Fruit fly (Drosophila melanogaster) whole organism, prepupa: ENCODE data around the gene AGO2.

Experiments
- Blimp-1 ChIP-seq: fragments of 200-800 bp; sonication (Bioruptor generic); optimal IDR thresholded peaks from 3 replicates; lab custom pipeline; 2017; ENCODE audit warnings: missing biosample characterization, missing genetic modification characterization, mild to moderate bottlenecking, moderate library complexity, missing genetic modification reagents
- CG10669 ChIP-seq: fragments of 200-800 bp; sonication (Bioruptor generic); optimal IDR thresholded peaks from 3 replicates; lab custom pipeline; 2018; ENCODE audit warnings: missing biosample characterization, mild to moderate bottlenecking, missing genetic modification characterization, moderate library complexity
- CG11294 ChIP-seq: fragments of 200-800 bp; sonication (Bioruptor generic); IDR thresholded peaks from 2 replicates; pipeline ENCODE4 v1.3.6; 2022; ENCODE audit warnings: missing biosample characterization, missing genetic modification characterization
- CG11762 ChIP-seq: fragments of 200-800 bp; sonication (Bioruptor generic); optimal IDR thresholded peaks from 3 replicates; lab custom pipeline; 2016; ENCODE audit warnings: missing biosample characterization, missing genetic modification characterization; ENCODE audit not compliant: insufficient read depth
- CG15336 ChIP-seq: fragments of 200-800 bp; sonication (Bioruptor generic); IDR thresholded peaks from 2 replicates; pipeline ENCODE4 v1.3.6; 2022; ENCODE audit warnings: missing biosample characterization, missing genetic modification characterization
- CG1621 ChIP-seq: fragments of 200-800 bp; sonication (Bioruptor generic); optimal IDR thresholded peaks from 3 replicates; lab custom pipeline; 2018; ENCODE audit warnings: missing biosample characterization, mild to moderate bottlenecking, missing genetic modification characterization
- CG31627 ChIP-seq: fragments of 200-800 bp; sonication (Bioruptor generic); optimal IDR thresholded peaks from 3 replicates; lab custom pipeline; 2016; ENCODE audit warnings: missing biosample characterization, missing genetic modification characterization
- CG32006 ChIP-seq: fragments of 200-800 bp; sonication (Bioruptor generic); optimal IDR thresholded peaks from 3 replicates; lab custom pipeline; 2017; ENCODE audit warnings: missing biosample characterization, mild to moderate bottlenecking, missing genetic modification characterization
- CG34406 ChIP-seq: fragments of 200-800 bp; sonication (Bioruptor generic); optimal IDR thresholded peaks from 3 replicates; lab custom pipeline; 2016; ENCODE audit warnings: missing biosample characterization, missing genetic modification characterization
- CG3919 ChIP-seq: fragments of 200-800 bp; sonication (Bioruptor generic); optimal IDR thresholded peaks from 3 replicates; lab custom pipeline; 2016; ENCODE audit warnings: missing biosample characterization, missing genetic modification characterization
- CG6276 ChIP-seq: fragments of 200-800 bp; sonication (Bioruptor generic); optimal IDR thresholded peaks from 2 replicates; lab custom pipeline; 2017; ENCODE audit warnings: missing biosample characterization, mild to moderate bottlenecking, missing genetic modification characterization
- CG6792 ChIP-seq: fragments of 200-800 bp; sonication (Bioruptor generic); optimal IDR thresholded peaks from 3 replicates; lab custom pipeline; 2016; ENCODE audit warnings: missing biosample characterization, missing genetic modification characterization
- CG6808 ChIP-seq: fragments of 200-800 bp; sonication (Bioruptor generic); optimal IDR thresholded peaks from 3 replicates; lab custom pipeline; 2017; ENCODE audit warnings: missing biosample characterization, missing genetic modification characterization, mild to moderate bottlenecking, moderate library complexity, missing genetic modification reagents
- CG7368 ChIP-seq: fragments of 200-800 bp; sonication (Bioruptor generic); optimal IDR thresholded peaks from 3 replicates; lab custom pipeline; 2016; ENCODE audit warnings: missing biosample characterization, missing genetic modification characterization
- CG8119 ChIP-seq: fragments of 200-800 bp; sonication (Bioruptor generic); IDR thresholded peaks from 3 replicates; pipeline ENCODE4 v1.3.6; 2022; ENCODE audit warnings: missing biosample characterization, missing genetic modification characterization
- CG8319 ChIP-seq: fragments of 200-800 bp; sonication (Bioruptor generic); optimal IDR thresholded peaks from 3 replicates; lab custom pipeline; 2016; ENCODE audit warnings: missing biosample characterization, missing genetic modification characterization
- CG8632 ChIP-seq: fragments of 200-800 bp; sonication (Bioruptor generic); optimal IDR thresholded peaks from 3 replicates; lab custom pipeline; 2016; ENCODE audit warnings: missing biosample characterization, missing genetic modification characterization
- CG9139 ChIP-seq: fragments of 200-800 bp; sonication (Bioruptor generic); optimal IDR thresholded peaks from 3 replicates; lab custom pipeline; 2017; ENCODE audit warnings: missing biosample characterization, mild to moderate bottlenecking, missing genetic modification characterization
- Eip75B ChIP-seq: fragments of 200-800 bp; sonication (Bioruptor generic); optimal IDR thresholded peaks from 3 replicates; lab custom pipeline; 2016; ENCODE audit warnings: missing biosample characterization, missing genetic modification characterization
- Eip78C ChIP-seq: fragments of 200-800 bp; sonication (Bioruptor generic); peaks from one replicate; lab custom pipeline; 2016; ENCODE audit warnings: missing biosample characterization, missing genetic modification characterization
- Eip93F ChIP-seq: fragments of 200-800 bp; sonication (Bioruptor generic); optimal IDR thresholded peaks from 2 replicates; lab custom pipeline; 2016; ENCODE audit warnings: missing biosample characterization, mild to moderate bottlenecking, missing genetic modification characterization
- Ets21C ChIP-seq: fragments of 200-800 bp; sonication (Bioruptor generic); optimal IDR thresholded peaks from 3 replicates; lab custom pipeline; 2016; ENCODE audit warnings: missing biosample characterization, missing genetic modification characterization
- Ets96B ChIP-seq: fragments of 200-800 bp; optimal IDR thresholded peaks from 2 replicates; lab custom pipeline; 2019; ENCODE audit warnings: missing biosample characterization, mild to moderate bottlenecking, missing genetic modification characterization, moderate library complexity
- Gug ChIP-seq: fragments of 200-800 bp; sonication (Bioruptor generic); IDR thresholded peaks from 2 replicates; pipeline ENCODE4 v1.3.6; 2022; ENCODE audit warnings: missing biosample characterization, missing genetic modification characterization
- Hr39 ChIP-seq: fragments of 200-800 bp; sonication (Bioruptor generic); optimal IDR thresholded peaks from 2 replicates; lab custom pipeline; 2016; ENCODE audit warnings: missing biosample characterization, missing genetic modification characterization
- Hr4 ChIP-seq: fragments of 200-800 bp; sonication (Bioruptor generic); optimal IDR thresholded peaks from 3 replicates; lab custom pipeline; 2016; ENCODE audit warnings: missing biosample characterization, missing genetic modification characterization
- Lpt ChIP-seq: fragments of 200-800 bp; sonication (Bioruptor generic); optimal IDR thresholded peaks from 3 replicates; lab custom pipeline; 2016; ENCODE audit warnings: missing biosample characterization, missing genetic modification characterization
- OdsH ChIP-seq: fragments of 200-800 bp; sonication (Bioruptor generic); optimal IDR thresholded peaks from 3 replicates; lab custom pipeline; 2016; ENCODE audit warnings: missing biosample characterization, missing genetic modification characterization
- Smox ChIP-seq: fragments of 200-800 bp; sonication (Bioruptor generic); optimal IDR thresholded peaks from 3 replicates; lab custom pipeline; 2016; ENCODE audit warnings: missing biosample characterization, missing genetic modification characterization
- Sox14 ChIP-seq: fragments of 200-800 bp; sonication (Bioruptor generic); optimal IDR thresholded peaks from 3 replicates; lab custom pipeline; 2016; ENCODE audit warnings: missing biosample characterization, missing genetic modification characterization
- achi ChIP-seq: fragments of 200-800 bp; sonication (Bioruptor generic); optimal IDR thresholded peaks from 3 replicates; lab custom pipeline; 2016; ENCODE audit warnings: missing biosample characterization, missing genetic modification characterization
- acj6 ChIP-seq: fragments of 200-800 bp; sonication (Bioruptor generic); optimal IDR thresholded peaks from 3 replicates; lab custom pipeline; 2016; ENCODE audit warnings: missing biosample characterization, missing genetic modification characterization
- dac ChIP-seq: fragments of 200-800 bp; sonication (Bioruptor generic); optimal IDR thresholded peaks from 2 replicates; lab custom pipeline; 2017; ENCODE audit warnings: missing biosample characterization, mild to moderate bottlenecking, missing genetic modification characterization
- dsx ChIP-seq: fragments of 200-800 bp; optimal IDR thresholded peaks from 3 replicates; lab custom pipeline; 2019; ENCODE audit warnings: missing biosample characterization, mild to moderate bottlenecking, missing genetic modification characterization, moderate library complexity; ENCODE audit not compliant: poor library complexity, severe bottlenecking
- eg ChIP-seq: fragments of 200-800 bp; sonication (Bioruptor generic); IDR thresholded peaks from 3 replicates; pipeline ENCODE4 v1.3.6; 2022; ENCODE audit warnings: missing biosample characterization, missing genetic modification characterization
- esn ChIP-seq: fragments of 200-800 bp; sonication (Bioruptor generic); optimal IDR thresholded peaks from 2 replicates; lab custom pipeline; 2016; ENCODE audit warnings: missing biosample characterization, mild to moderate bottlenecking, missing genetic modification characterization, moderate library complexity
- fd59A ChIP-seq: fragments of 200-800 bp; sonication (Bioruptor generic); optimal IDR thresholded peaks from 2 replicates; lab custom pipeline; 2017; ENCODE audit warnings: missing biosample characterization, mild to moderate bottlenecking, missing genetic modification characterization, missing genetic modification reagents
- fd85E ChIP-seq: fragments of 200-800 bp; sonication (Bioruptor generic); optimal IDR thresholded peaks from 3 replicates; lab custom pipeline; 2016; ENCODE audit warnings: missing biosample characterization, missing genetic modification characterization
- fkh ChIP-seq: fragments of 200-800 bp; sonication (Bioruptor generic); optimal IDR thresholded peaks from 3 replicates; lab custom pipeline; 2017; ENCODE audit warnings: missing biosample characterization, mild to moderate bottlenecking, missing genetic modification characterization, moderate library complexity
- pdm3 ChIP-seq: fragments of 200-800 bp; sonication (Bioruptor generic); optimal IDR thresholded peaks from 3 replicates; lab custom pipeline; 2016; ENCODE audit warnings: missing biosample characterization, missing genetic modification characterization
- salr ChIP-seq, 2 experiments: fragments of 200-800 bp; sonication (Bioruptor generic); optimal IDR thresholded peaks; 3 replicates each; lab custom pipeline; 2016 to 2018; ENCODE audit warnings: missing biosample characterization in 2 of 2, missing genetic modification characterization in 2 of 2, mild to moderate bottlenecking in 1 of 2
- spab ChIP-seq: fragments of 200-800 bp; sonication (Bioruptor generic); optimal IDR thresholded peaks from 2 replicates; lab custom pipeline; 2017; ENCODE audit warnings: missing biosample characterization, mild to moderate bottlenecking, missing genetic modification characterization, missing genetic modification reagents
- ss ChIP-seq, 2 experiments: fragments of 200-800 bp; sonication (Bioruptor generic); optimal IDR thresholded peaks; 2 replicates in 1 of 2; 3 replicates in 1 of 2; lab custom pipeline; 2017 to 2018; ENCODE audit warnings: mild to moderate bottlenecking in 2 of 2, missing biosample characterization in 2 of 2, missing genetic modification characterization in 2 of 2, moderate library complexity in 1 of 2
- svp ChIP-seq: fragments of 200-800 bp; sonication (Bioruptor generic); peaks from one replicate; lab custom pipeline; 2016; ENCODE audit warnings: missing biosample characterization, missing genetic modification characterization

The AGO2 gene

dm6 chr3L:15533402-15534129 is 20.3 kb upstream of the AGO2 start (continued):
- TF ChIP-seq CG15336 (GFP tag; lab: Robert Waterston, UW) (peak; percentile 74), Eip78C (GFP tag; lab: Kevin White, UChicago) (peak; percentile 94), CG9139 (GFP tag; lab: Kevin White, UChicago) (peak; percentile 53), Eip93F (GFP tag; lab: Kevin White, UChicago) (no peak), CG10669 (GFP tag; lab: Kevin White, UChicago) (peak; percentile 63), Eip75B (GFP tag; lab: Kevin White, UChicago) (peak; percentile 82), Sox14 (peak; percentile 88), CG34406 (GFP tag; lab: Kevin White, UChicago) (peak; percentile 53), CG11762 (GFP tag; lab: Kevin White, UChicago) (peak; percentile 35), Smox (GFP tag; lab: Kevin White, UChicago) (peak; percentile 78), Ets96B (peak; percentile 66), Gug (GFP tag; lab: Robert Waterston, UW) (peak; percentile 24; the same call in 1 of the 2 replicates), fkh (GFP tag; lab: Kevin White, UChicago) (no peak), CG6792 (peak; percentile 69), fd59A (GFP tag; lab: Kevin White, UChicago) (peak; percentile 72), Hr4 (GFP tag; lab: Kevin White, UChicago) (peak; percentile 72), Blimp-1 (GFP tag; lab: Kevin White, UChicago) (peak; percentile 52), Ets21C (peak; percentile 79), OdsH (peak; percentile 65), CG8319 (GFP tag; lab: Kevin White, UChicago) (peak; percentile 33), Hr39 (GFP tag; lab: Kevin White, UChicago) (peak; percentile 89), CG8632 (GFP tag; lab: Kevin White, UChicago) (peak; percentile 31), acj6 (GFP tag; lab: Kevin White, UChicago) (peak; percentile 64), eg (GFP tag; lab: Robert Waterston, UW) (peak; percentile 39; the same call in 2 of the 3 replicates)
- TF ChIP-seq, all 60 proteins: peak for 55

- TF ChIP-seq dsx (GFP tag; lab: Kevin White, UChicago) (peak; percentile 11), pdm3 (GFP tag; lab: Kevin White, UChicago) (peak; percentile 79), eg (GFP tag; lab: Robert Waterston, UW) (peak; percentile 30; the same call in 1 of the 3 replicates), CG8632 (GFP tag; lab: Kevin White, UChicago) (peak; percentile 77), Smox (GFP tag; lab: Kevin White, UChicago) (peak; percentile 80), CG15336 (GFP tag; lab: Robert Waterston, UW) (peak; percentile 28; the same call in 1 of the 2 replicates), CG8119 (GFP tag; lab: Robert Waterston, UW) (0 out of 3 replicates have a peak, but pooled peaks have one; percentile 37), CG10669 (GFP tag; lab: Kevin White, UChicago) (peak; percentile 60), ss (GFP tag; optimal IDR thresholded peaks at IDR 0.05; lab: Kevin White, UChicago) (peak; percentile 57 to 75), OdsH (peak; percentile 81), spab (GFP tag; lab: Kevin White, UChicago) (peak; percentile 70), CG3919 (peak; percentile 67), Eip78C (GFP tag; lab: Kevin White, UChicago) (peak; percentile 95), Lpt (GFP tag; lab: Kevin White, UChicago) (peak; percentile 48), fd85E (GFP tag; lab: Kevin White, UChicago) (no peak), acj6 (GFP tag; lab: Kevin White, UChicago) (peak; percentile 76), achi (peak; percentile 67), Hr39 (GFP tag; lab: Kevin White, UChicago) (peak; percentile 81), CG31627 (peak; percentile 79), dac (GFP tag; lab: Kevin White, UChicago) (peak; percentile 70), svp (GFP tag; lab: Kevin White, UChicago) (peak; percentile 93), fd59A (GFP tag; lab: Kevin White, UChicago) (peak; percentile 82), CG32006 (GFP tag; lab: Kevin White, UChicago) (peak; percentile 90), CG7368 (GFP tag; lab: Kevin White, UChicago) (peak; percentile 44), CG1621 (tag; lab: Kevin White, UChicago) (peak; percentile 64), CG6276 (peak; percentile 81), CG11294 (peak; percentile 37; the same call in 1 of the 2 replicates), esn (GFP tag; lab: Kevin White, UChicago) (peak; percentile 87), CG6808 (GFP tag; lab: Kevin White, UChicago) (peak; percentile 78), salr (GFP tag; optimal IDR thresholded peaks at IDR 0.05; lab: Kevin White, UChicago) (peak; percentile 19 to 86)
Measured at dm6 chr3L:15534274-15535227, 19.4 kb upstream of the AGO2 start.
